Worm (Caenorhabditis elegans) whole organism, mixed stage, embryonic: ENCODE results near the gene Y113G7B.15.

ENCODE experiments used
- blmp-1 ChIP-seq: fragments of 150-350 bp; optimal IDR thresholded peaks from 2 replicates; lab custom pipeline; 2014; ENCODE audit warnings: missing biosample characterization, missing genetic modification characterization
- ces-1 ChIP-seq: fragments of 150-350 bp; optimal IDR thresholded peaks from 2 replicates; lab custom pipeline; 2014; ENCODE audit warnings: missing biosample characterization, missing genetic modification reagents, missing genetic modification characterization
- elt-1 ChIP-seq: sonication (generic microtip); optimal IDR thresholded peaks from 2 replicates; lab custom pipeline; 2017; ENCODE audit warnings: missing genetic modification characterization, mild to moderate bottlenecking, missing compliant biosample characterization, antibody characterized with exemption, moderate library complexity, borderline replicate concordance; ENCODE audit not compliant: insufficient read depth
- elt-3 ChIP-seq: fragments of 150-350 bp; optimal IDR thresholded peaks from 2 replicates; lab custom pipeline; 2014; ENCODE audit warnings: missing biosample characterization, missing genetic modification characterization
- ham-2 ChIP-seq: fragments of 200-800 bp; sonication (Bioruptor generic); optimal IDR thresholded peaks from 2 replicates; lab custom pipeline; 2018; ENCODE audit warnings: mild to moderate bottlenecking, missing genetic modification characterization, missing compliant biosample characterization
- lin-13 ChIP-seq: fragments of 150-350 bp; optimal IDR thresholded peaks from 2 replicates; lab custom pipeline; 2014; ENCODE audit warnings: missing biosample characterization, missing genetic modification characterization
- mab-5 ChIP-seq: fragments of 150-350 bp; optimal IDR thresholded peaks from 2 replicates; lab custom pipeline; 2014; ENCODE audit warnings: missing biosample characterization, missing genetic modification characterization
- nhr-76 ChIP-seq: sonication (generic microtip); optimal IDR thresholded peaks from 2 replicates; lab custom pipeline; 2017; ENCODE audit warnings: missing biosample characterization, missing genetic modification characterization
- pha-4 ChIP-seq: fragments of 150-350 bp; optimal IDR thresholded peaks from 2 replicates; lab custom pipeline; 2018; ENCODE audit warnings: missing biosample characterization, missing genetic modification reagents, missing genetic modification characterization
- snpc-4 ChIP-seq: fragments of 150-350 bp; optimal IDR thresholded peaks from 2 replicates; lab custom pipeline; 2014; ENCODE audit warnings: missing biosample characterization, missing genetic modification characterization
- tbx-8 ChIP-seq: fragments of 200-800 bp; sonication (Bioruptor generic); optimal IDR thresholded peaks from 2 replicates; lab custom pipeline; 2018; ENCODE audit warnings: mild to moderate bottlenecking, missing genetic modification characterization, moderate library complexity, missing compliant biosample characterization
- unc-39 ChIP-seq: fragments of 150-350 bp; optimal IDR thresholded peaks from 2 replicates; lab custom pipeline; 2014; ENCODE audit warnings: missing biosample characterization, missing genetic modification characterization
- unc-62 ChIP-seq: fragments of 150-350 bp; optimal IDR thresholded peaks from 2 replicates; lab custom pipeline; 2014; ENCODE audit warnings: missing biosample characterization, missing genetic modification reagents, missing genetic modification characterization
- ztf-11 ChIP-seq: fragments of 150-350 bp; optimal IDR thresholded peaks from 2 replicates; lab custom pipeline; 2014; ENCODE audit warnings: missing biosample characterization, missing genetic modification characterization

- TF ChIP-seq nhr-76: no peak
- TF ChIP-seq ham-2: no peak
- TF ChIP-seq pha-4 (tag; lab: Kevin White, UChicago): no peak
- TF ChIP-seq tbx-8 (GFP tag; lab: Kevin White, UChicago): no peak
- TF ChIP-seq ces-1 (GFP tag; lab: Kevin White, UChicago): no peak
- TF ChIP-seq ztf-11 (tag; lab: Kevin White, UChicago): no peak
- no peak for TF ChIP-seq blmp-1 (tag; lab: Kevin White, UChicago)
- TF ChIP-seq unc-62 (GFP tag; lab: Kevin White, UChicago): no peak
- no peak for TF ChIP-seq elt-1
- TF ChIP-seq unc-39 (tag; lab: Kevin White, UChicago): no peak
- TF ChIP-seq snpc-4 (tag; lab: Kevin White, UChicago): no peak
- TF ChIP-seq elt-3 (tag; lab: Kevin White, UChicago): no peak
- no peak for TF ChIP-seq lin-13
- TF ChIP-seq mab-5 (tag; lab: Kevin White, UChicago): no peak
These were observed 33.3 kb upstream of the Y113G7B.15 start, which contains the start of gene mdt-17 for ce11 chrV:20266992-20267391.
